Fruit fly (Drosophila melanogaster): Measurements from ENCODE around the gene mRpS6.

DNA sequence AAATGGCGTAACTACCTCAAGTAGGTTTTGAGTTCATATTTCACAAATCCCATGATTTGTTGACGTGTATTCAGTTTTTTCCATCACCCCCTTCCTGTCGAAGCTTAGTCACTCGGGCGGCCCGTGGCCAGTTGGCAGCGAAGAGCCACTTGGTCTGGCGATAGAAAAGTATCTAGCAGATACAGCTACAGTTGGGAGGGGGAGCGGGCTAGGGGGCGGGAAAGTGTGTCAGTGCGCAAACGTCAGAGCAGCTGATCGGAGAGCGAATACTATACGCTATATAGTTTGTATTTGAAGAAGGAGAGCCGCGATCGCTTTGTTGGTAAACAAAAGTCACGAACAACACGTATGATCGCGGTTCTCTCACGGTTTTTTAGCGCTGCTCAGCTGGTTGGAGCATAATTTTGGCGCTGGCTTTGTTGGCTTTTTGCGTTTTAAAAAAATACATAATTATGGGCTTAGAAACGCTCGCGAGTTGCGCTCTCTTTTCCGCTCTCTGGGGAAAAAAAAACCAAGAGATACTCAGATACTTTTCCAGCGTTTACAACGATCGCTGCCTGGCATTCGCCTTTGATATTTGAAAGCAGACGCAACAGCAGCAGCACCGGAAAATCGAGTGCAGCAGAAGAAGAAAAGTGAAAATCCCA, 49.6 kb downstream of the mRpS6 start:
- TF ChIP-seq CG4424 (GFP tag; optimal IDR thresholded peaks at IDR 0.05) (no peak), BEAF-32 (GFP tag; optimal IDR thresholded peaks at IDR 0.05) (no peak), mam (GFP tag; optimal IDR thresholded peaks at IDR 0.05) (peak; percentile 14), slou (GFP tag; optimal IDR thresholded peaks at IDR 0.05) (no peak), MESR4 (GFP tag; optimal IDR thresholded peaks at IDR 0.05) (no peak), ash1 (GFP tag; optimal IDR thresholded peaks at IDR 0.05) (peak; percentile 14), pan (optimal IDR thresholded peaks at IDR 0.05) (no peak), pan (GFP tag; optimal IDR thresholded peaks at IDR 0.05 in 1 of 2, IDR thresholded peaks at IDR 0.05 in 1 of 2) (no peak), vvl (GFP tag; IDR thresholded peaks at IDR 0.05) (no peak; the same call in 1 of the 2 replicates), sd (tag; optimal IDR thresholded peaks at IDR 0.05) (peak; percentile 69), CoRest (tag; optimal IDR thresholded peaks at IDR 0.05) (no peak), vnd (GFP tag; IDR thresholded peaks at IDR 0.05; ENCODE audit: partially characterized antibody) (no peak)
